Fruit fly (Drosophila melanogaster) whole organism, embryonic: ENCODE results near the gene CG15422.

Experiments used
- Aef1 ChIP-seq: fragments of 200-800 bp; sonication (Bioruptor generic); IDR thresholded peaks from 3 replicates; pipeline ENCODE4 v1.3.6; 2022; ENCODE audit warnings: missing biosample characterization, missing genetic modification characterization
- CG10654 ChIP-seq: fragments of 200-800 bp; sonication (Bioruptor generic); optimal IDR thresholded peaks from 2 replicates; lab custom pipeline; 2016; ENCODE audit warnings: missing biosample characterization, missing genetic modification characterization
- CG12155 ChIP-seq: fragments of 200-800 bp; sonication (Bioruptor generic); optimal IDR thresholded peaks from 3 replicates; lab custom pipeline; 2016; ENCODE audit warnings: missing biosample characterization, missing genetic modification characterization
- CG12219 ChIP-seq: fragments of 200-800 bp; sonication (Bioruptor generic); optimal IDR thresholded peaks from 3 replicates; lab custom pipeline; 2018; ENCODE audit warnings: missing biosample characterization, mild to moderate bottlenecking, missing genetic modification characterization
- CG13775 ChIP-seq: fragments of 200-800 bp; sonication (Bioruptor generic); optimal IDR thresholded peaks from 3 replicates; lab custom pipeline; 2017; ENCODE audit warnings: missing biosample characterization, mild to moderate bottlenecking, missing genetic modification characterization
- CG16863 ChIP-seq: fragments of 200-800 bp; sonication (Bioruptor generic); optimal IDR thresholded peaks from 3 replicates; lab custom pipeline; 2016; ENCODE audit warnings: missing biosample characterization, missing genetic modification characterization
- CG17359 ChIP-seq: fragments of 200-800 bp; sonication (Bioruptor generic); optimal IDR thresholded peaks from 3 replicates; lab custom pipeline; 2018; ENCODE audit warnings: missing biosample characterization, mild to moderate bottlenecking, missing genetic modification characterization, moderate library complexity
- CG2712 ChIP-seq: fragments of 200-800 bp; optimal IDR thresholded peaks from 3 replicates; lab custom pipeline; 2019; ENCODE audit warnings: missing biosample characterization, mild to moderate bottlenecking, missing genetic modification characterization, moderate library complexity
- CG31224 ChIP-seq: fragments of 200-800 bp; sonication (Bioruptor generic); IDR thresholded peaks from 2 replicates; pipeline ENCODE4 v1.3.6; 2022; ENCODE audit warnings: missing biosample characterization, missing genetic modification characterization
- CG3281 ChIP-seq: fragments of 200-800 bp; sonication (Bioruptor generic); optimal IDR thresholded peaks from 3 replicates; lab custom pipeline; 2017; ENCODE audit warnings: missing biosample characterization, mild to moderate bottlenecking, missing genetic modification characterization
- CG34224 ChIP-seq: fragments of 200-800 bp; sonication (Bioruptor generic); IDR thresholded peaks from 3 replicates; pipeline ENCODE4 v1.3.6; 2022; ENCODE audit warnings: missing biosample characterization, missing genetic modification characterization; ENCODE audit not compliant: partially characterized antibody
- CG43689 ChIP-seq: fragments of 200-800 bp; sonication (Bioruptor generic); IDR thresholded peaks from 2 replicates; pipeline ENCODE4 v1.3.6; 2022; ENCODE audit warnings: missing biosample characterization, missing genetic modification characterization
- CG6854 ChIP-seq: fragments of 200-800 bp; sonication (Bioruptor generic); optimal IDR thresholded peaks from 3 replicates; lab custom pipeline; 2017; ENCODE audit warnings: missing biosample characterization, mild to moderate bottlenecking, missing genetic modification characterization
- CG7556 ChIP-seq: fragments of 200-800 bp; sonication (Bioruptor generic); optimal IDR thresholded peaks from 2 replicates; lab custom pipeline; 2017; ENCODE audit warnings: missing biosample characterization, mild to moderate bottlenecking, missing genetic modification characterization
- CG7839 ChIP-seq: fragments of 200-800 bp; sonication (Bioruptor generic); optimal IDR thresholded peaks from 3 replicates; lab custom pipeline; 2018; ENCODE audit warnings: missing biosample characterization, mild to moderate bottlenecking, missing genetic modification characterization, moderate library complexity
- CG7928 ChIP-seq: fragments of 200-800 bp; sonication (Bioruptor generic); optimal IDR thresholded peaks from 2 replicates; lab custom pipeline; 2017; ENCODE audit warnings: missing biosample characterization, mild to moderate bottlenecking, missing genetic modification characterization
- Doc2 ChIP-seq: fragments of 200-800 bp; sonication (Bioruptor generic); IDR thresholded peaks from 2 replicates; pipeline ENCODE4 v1.3.6; 2022; ENCODE audit warnings: missing biosample characterization, missing genetic modification characterization
- Dref ChIP-seq: fragments of 200-800 bp; sonication (Bioruptor generic); IDR thresholded peaks from 2 replicates; pipeline ENCODE4 v1.3.6; 2022; ENCODE audit warnings: missing biosample characterization, missing genetic modification characterization
- HHEX ChIP-seq: fragments of 200-800 bp; sonication (Bioruptor generic); optimal IDR thresholded peaks from 3 replicates; lab custom pipeline; 2017; ENCODE audit warnings: missing biosample characterization, mild to moderate bottlenecking, missing genetic modification characterization, missing genetic modification reagents
- HmgZ ChIP-seq: fragments of 200-800 bp; sonication (Bioruptor generic); optimal IDR thresholded peaks from 2 replicates; lab custom pipeline; 2018; ENCODE audit warnings: missing biosample characterization, mild to moderate bottlenecking, missing genetic modification characterization
- NK7.1 ChIP-seq: fragments of 200-800 bp; sonication (Bioruptor generic); optimal IDR thresholded peaks from 3 replicates; lab custom pipeline; 2016; ENCODE audit warnings: missing biosample characterization, missing genetic modification characterization
- Opbp ChIP-seq: fragments of 200-800 bp; sonication (Bioruptor generic); IDR thresholded peaks from 3 replicates; pipeline ENCODE4 v1.3.6; 2022; ENCODE audit warnings: missing biosample characterization, missing genetic modification characterization; ENCODE audit not compliant: partially characterized antibody
- Pdp1 ChIP-seq, 2 experiments: fragments of 200-800 bp; sonication (Bioruptor generic); optimal IDR thresholded peaks; 3 replicates each; lab custom pipeline; 2016; ENCODE audit warnings: missing biosample characterization in 2 of 2, missing genetic modification characterization in 2 of 2, mild to moderate bottlenecking in 1 of 2, moderate library complexity in 1 of 2
- Ptx1 ChIP-seq: fragments of 200-800 bp; sonication (Bioruptor generic); IDR thresholded peaks from 2 replicates; pipeline ENCODE4 v1.3.6; 2022; ENCODE audit warnings: missing biosample characterization, missing genetic modification characterization
- Rfx ChIP-seq: fragments of 200-800 bp; sonication (Bioruptor generic); IDR thresholded peaks from 2 replicates; pipeline ENCODE4 v1.3.6; 2022; ENCODE audit warnings: missing biosample characterization, missing genetic modification characterization
- Xrp1 ChIP-seq: fragments of 200-800 bp; sonication (Bioruptor generic); IDR thresholded peaks from 2 replicates; pipeline ENCODE4 v1.3.6; 2022; ENCODE audit warnings: missing biosample characterization, missing genetic modification characterization
- amos ChIP-seq: fragments of 200-800 bp; sonication (Bioruptor generic); IDR thresholded peaks from 2 replicates; pipeline ENCODE4 v1.3.6; 2022; ENCODE audit warnings: missing biosample characterization, missing genetic modification characterization; ENCODE audit not compliant: partially characterized antibody
- bab2 ChIP-seq: fragments of 200-800 bp; sonication (Bioruptor generic); optimal IDR thresholded peaks from 2 replicates; lab custom pipeline; 2016; ENCODE audit warnings: missing biosample characterization, missing genetic modification characterization
- bigmax ChIP-seq: fragments of 200-800 bp; sonication (Bioruptor generic); optimal IDR thresholded peaks from 2 replicates; lab custom pipeline; 2018; ENCODE audit warnings: missing biosample characterization, mild to moderate bottlenecking, missing genetic modification characterization
- btn ChIP-seq: fragments of 200-800 bp; sonication (Bioruptor generic); optimal IDR thresholded peaks from 2 replicates; lab custom pipeline; 2016; ENCODE audit warnings: missing biosample characterization, missing genetic modification characterization
- dan ChIP-seq: fragments of 200-800 bp; sonication (Bioruptor generic); IDR thresholded peaks from 2 replicates; pipeline ENCODE4 v1.3.6; 2022; ENCODE audit warnings: missing biosample characterization, missing genetic modification characterization
- disco-r ChIP-seq: fragments of 200-800 bp; sonication (Bioruptor generic); optimal IDR thresholded peaks from 2 replicates; lab custom pipeline; 2016; ENCODE audit warnings: missing biosample characterization, missing genetic modification characterization
- gce ChIP-seq: fragments of 200-800 bp; sonication (Bioruptor generic); IDR thresholded peaks from 3 replicates; pipeline ENCODE4 v1.3.6; 2022; ENCODE audit warnings: missing biosample characterization, missing genetic modification characterization
- grn ChIP-seq: fragments of 200-800 bp; sonication (Bioruptor generic); optimal IDR thresholded peaks from 3 replicates; lab custom pipeline; 2017; ENCODE audit warnings: missing biosample characterization, missing genetic modification characterization
- hth ChIP-seq: fragments of >200 bp; optimal IDR thresholded peaks from 2 replicates; lab custom pipeline; 2017; ENCODE audit warnings: inconsistent platforms
- jigr1 ChIP-seq: fragments of 200-800 bp; sonication (Bioruptor generic); IDR thresholded peaks from 3 replicates; pipeline ENCODE4 v1.3.6; 2022; ENCODE audit warnings: missing biosample characterization, missing genetic modification characterization
- lov ChIP-seq, 2 experiments: fragments of 200-800 bp in 1 of 2; fragments of >200 bp in 1 of 2; sonication (Bioruptor generic) in 1 of 2; IDR thresholded peaks in 1 of 2; optimal IDR thresholded peaks in 1 of 2; 2 replicates in 1 of 2; 3 replicates in 1 of 2; pipeline versions ENCODE4 v1.3.6 to Lab custom; 2017 to 2022; ENCODE audit warnings: missing biosample characterization in 1 of 2, missing genetic modification characterization in 1 of 2
- pum ChIP-seq: fragments of 200-800 bp; sonication (Bioruptor generic); optimal IDR thresholded peaks from 2 replicates; lab custom pipeline; 2016; ENCODE audit warnings: missing biosample characterization, missing genetic modification characterization
- sna ChIP-seq: fragments of 200-800 bp; sonication (Bioruptor generic); IDR thresholded peaks from 2 replicates; pipeline ENCODE4 v1.3.6; 2022; ENCODE audit warnings: missing biosample characterization, missing genetic modification characterization; ENCODE audit not compliant: partially characterized antibody
- tgo ChIP-seq: fragments of 200-800 bp; sonication (Bioruptor generic); IDR thresholded peaks from 3 replicates; pipeline ENCODE4 v1.3.6; 2022; ENCODE audit warnings: missing biosample characterization, missing genetic modification characterization
- unc-4 ChIP-seq: fragments of 200-800 bp; sonication (Bioruptor generic); IDR thresholded peaks from 2 replicates; pipeline ENCODE4 v1.3.6; 2022; ENCODE audit warnings: missing biosample characterization, missing genetic modification characterization; ENCODE audit not compliant: partially characterized antibody
- wdn ChIP-seq: fragments of 200-800 bp; sonication (Bioruptor generic); IDR thresholded peaks from 2 replicates; pipeline ENCODE4 v1.3.6; 2022; ENCODE audit warnings: missing biosample characterization, missing genetic modification characterization
- z ChIP-seq: fragments of 200-800 bp; sonication (Bioruptor generic); IDR thresholded peaks from 3 replicates; pipeline ENCODE4 v1.3.6; 2022; ENCODE audit warnings: missing biosample characterization, missing genetic modification characterization

Gene CG15422

dm6 chr2L:4030236-4030943 lies 25.6 kb downstream of the CG15422 start (continued):
- TF ChIP-seq CG13775 (GFP tag; lab: Kevin White, UChicago), result peak; percentile 77
- no peak for TF ChIP-seq lov (optimal IDR thresholded peaks at IDR 0.05; lab: Kevin White, UChicago)
- peak; percentile 86 for TF ChIP-seq lov (GFP tag; IDR thresholded peaks at IDR 0.05; lab: Robert Waterston, UW)
- TF ChIP-seq CG6854 (GFP tag; lab: Kevin White, UChicago), result no peak
- TF ChIP-seq CG16863 (GFP tag; lab: Kevin White, UChicago), result peak; percentile 81
- TF ChIP-seq amos (GFP tag; lab: Robert Waterston, UW), result peak; percentile 47; the same call in 1 of the 2 replicates
- peak; percentile 86 for TF ChIP-seq tgo (GFP tag; lab: Robert Waterston, UW)
- peak; percentile 89 for TF ChIP-seq Ptx1 (GFP tag; lab: Robert Waterston, UW)
- TF ChIP-seq CG12219, result peak; percentile 84
- no peak for TF ChIP-seq grn (GFP tag; lab: Kevin White, UChicago)
- TF ChIP-seq CG12155, result peak; percentile 62
- TF ChIP-seq bab2 (GFP tag; lab: Kevin White, UChicago), result peak; percentile 83
- TF ChIP-seq Pdp1 (GFP tag; optimal IDR thresholded peaks at IDR 0.05; lab: Kevin White, UChicago), result peak; percentile 80
- TF ChIP-seq HmgZ (tag; lab: Kevin White, UChicago), result peak; percentile 58
- TF ChIP-seq unc-4 (GFP tag; lab: Robert Waterston, UW), result no peak
- TF ChIP-seq Rfx (GFP tag; lab: Robert Waterston, UW), result peak; percentile 89
- TF ChIP-seq btn (GFP tag; lab: Kevin White, UChicago), result peak; percentile 62
- peak; percentile 57 for TF ChIP-seq disco-r
- TF ChIP-seq CG34224, result peak; percentile 43; the same call in 1 of the 3 replicates
- TF ChIP-seq dan (GFP tag; lab: Robert Waterston, UW), result no peak
- peak; percentile 91 for TF ChIP-seq gce (GFP tag; lab: Robert Waterston, UW)
- TF ChIP-seq CG10654 (GFP tag; lab: Kevin White, UChicago), result peak; percentile 58
- peak; percentile 77 for TF ChIP-seq sna
- TF ChIP-seq CG7928 (GFP tag; lab: Kevin White, UChicago), result peak; percentile 10
- TF ChIP-seq Doc2 (GFP tag; lab: Robert Waterston, UW), result no peak
- peak; percentile 90 for TF ChIP-seq CG7839 (tag; lab: Kevin White, UChicago)
- TF ChIP-seq CG31224, result peak; percentile 55
- no peak for TF ChIP-seq Dref
- TF ChIP-seq z (GFP tag; lab: Robert Waterston, UW), result 0 out of 3 replicates have a peak, but pooled peaks have one; percentile 49
- TF ChIP-seq NK7.1 (GFP tag; lab: Kevin White, UChicago), result peak; percentile 55
- TF ChIP-seq CG3281 (GFP tag; lab: Kevin White, UChicago), result peak; percentile 45
- peak; percentile 89 for TF ChIP-seq CG17359 (tag; lab: Kevin White, UChicago)
- TF ChIP-seq HHEX (GFP tag; lab: Kevin White, UChicago), result peak; percentile 79
- TF ChIP-seq Opbp (GFP tag; lab: Robert Waterston, UW), result peak; percentile 23; the same call in 1 of the 3 replicates
- peak; percentile 69; the same call in 2 of the 3 replicates for TF ChIP-seq jigr1 (GFP tag; lab: Robert Waterston, UW)
- TF ChIP-seq CG2712 (tag; lab: Kevin White, UChicago), result peak; percentile 94
- peak; percentile 76 for TF ChIP-seq CG7556 (GFP tag; lab: Kevin White, UChicago)
- TF ChIP-seq CG43689 (GFP tag; lab: Robert Waterston, UW), result peak; percentile 50
- TF ChIP-seq Xrp1, result peak; percentile 94
- TF ChIP-seq pum (GFP tag; lab: Kevin White, UChicago), result peak; percentile 85
- TF ChIP-seq bigmax (GFP tag; lab: Kevin White, UChicago), result no peak
- no peak for TF ChIP-seq hth
- peak; percentile 73; the same call in 2 of the 3 replicates for TF ChIP-seq Aef1 (GFP tag; lab: Robert Waterston, UW)
- peak; percentile 63; the same call in 1 of the 2 replicates for TF ChIP-seq wdn
